Fruit fly (Drosophila melanogaster) whole organism, embryonic: Measurements from ENCODE around the gene CG4115.
A peak's percentile ranks its signal among the peaks of the same experiment; 100 is the strongest.

ENCODE experiments used
- Bteb2 ChIP-seq: fragments of 200-800 bp; sonication (Bioruptor generic); optimal IDR thresholded peaks from 2 replicates; lab custom pipeline; 2016; ENCODE audit warnings: missing biosample characterization, missing genetic modification characterization
- CG10366 ChIP-seq: fragments of 200-800 bp; sonication (Bioruptor generic); IDR thresholded peaks from 2 replicates; pipeline ENCODE4 v1.3.6; 2022; ENCODE audit warnings: missing biosample characterization, missing genetic modification characterization
- CG11085 ChIP-seq: fragments of 200-800 bp; sonication (Bioruptor generic); IDR thresholded peaks from 2 replicates; pipeline ENCODE4 v1.3.6; 2022; ENCODE audit warnings: missing biosample characterization, missing genetic modification characterization
- CG13287 ChIP-seq: fragments of 200-800 bp; sonication (Bioruptor generic); IDR thresholded peaks from 2 replicates; pipeline ENCODE4 v1.3.6; 2022; ENCODE audit warnings: missing biosample characterization, missing genetic modification characterization; ENCODE audit not compliant: partially characterized antibody
- CG13296 ChIP-seq: fragments of 200-800 bp; sonication (Bioruptor generic); optimal IDR thresholded peaks from 3 replicates; lab custom pipeline; 2018; ENCODE audit warnings: missing biosample characterization, mild to moderate bottlenecking, missing genetic modification characterization
- CG17802 ChIP-seq: fragments of 200-800 bp; sonication (Bioruptor generic); optimal IDR thresholded peaks from 2 replicates; lab custom pipeline; 2018; ENCODE audit warnings: missing biosample characterization, mild to moderate bottlenecking, missing genetic modification characterization, moderate library complexity
- CG17829 ChIP-seq: fragments of 200-800 bp; optimal IDR thresholded peaks from 2 replicates; lab custom pipeline; 2019; ENCODE audit warnings: missing biosample characterization, mild to moderate bottlenecking, missing genetic modification characterization, moderate library complexity
- CG18764 ChIP-seq: fragments of 200-800 bp; sonication (Bioruptor generic); optimal IDR thresholded peaks from 3 replicates; lab custom pipeline; 2016; ENCODE audit warnings: missing biosample characterization, missing genetic modification characterization
- CG2875 ChIP-seq: fragments of 200-800 bp; sonication (Bioruptor generic); optimal IDR thresholded peaks from 2 replicates; lab custom pipeline; 2017; ENCODE audit warnings: missing biosample characterization, mild to moderate bottlenecking, missing genetic modification characterization, missing genetic modification reagents
- CG32532 ChIP-seq: fragments of 200-800 bp; sonication (Bioruptor generic); IDR thresholded peaks from 2 replicates; pipeline ENCODE4 v1.3.6; 2022; ENCODE audit warnings: missing biosample characterization, missing genetic modification characterization
- CG33557 ChIP-seq: fragments of 200-800 bp; sonication (Bioruptor generic); optimal IDR thresholded peaks from 2 replicates; lab custom pipeline; 2019; ENCODE audit warnings: missing biosample characterization, mild to moderate bottlenecking, missing genetic modification characterization, moderate library complexity
- CG34422 ChIP-seq: fragments of 200-800 bp; sonication (Bioruptor generic); IDR thresholded peaks from 3 replicates; pipeline ENCODE4 v1.3.6; 2022; ENCODE audit warnings: missing biosample characterization, missing genetic modification characterization
- CG3995 ChIP-seq: fragments of 200-800 bp; sonication (Bioruptor generic); optimal IDR thresholded peaks from 3 replicates; lab custom pipeline; 2016; ENCODE audit warnings: missing biosample characterization, missing genetic modification characterization
- CG42726 ChIP-seq: fragments of 200-800 bp; sonication (Bioruptor generic); IDR thresholded peaks from 2 replicates; pipeline ENCODE4 v1.3.6; 2022; ENCODE audit warnings: missing biosample characterization, missing genetic modification characterization; ENCODE audit not compliant: partially characterized antibody
- CG8290 ChIP-seq, 3 experiments: fragments of 200-800 bp; sonication (Bioruptor generic); optimal IDR thresholded peaks; 2 replicates each; lab custom pipeline; 2016 to 2019; ENCODE audit warnings: missing biosample characterization in 3 of 3, missing genetic modification characterization in 3 of 3, mild to moderate bottlenecking in 2 of 3, moderate library complexity in 1 of 3
- CG8765 ChIP-seq: fragments of 200-800 bp; sonication (Bioruptor generic); IDR thresholded peaks from 2 replicates; pipeline ENCODE4 v1.3.6; 2022; ENCODE audit warnings: missing biosample characterization, missing genetic modification characterization
- CG9797 ChIP-seq: fragments of 200-800 bp; sonication (Bioruptor generic); optimal IDR thresholded peaks from 3 replicates; lab custom pipeline; 2018; ENCODE audit warnings: missing biosample characterization, mild to moderate bottlenecking, missing genetic modification characterization
- CG9876 ChIP-seq: fragments of 200-800 bp; sonication (Bioruptor generic); optimal IDR thresholded peaks from 2 replicates; lab custom pipeline; 2016; ENCODE audit warnings: missing biosample characterization, missing genetic modification characterization
- E2f2 ChIP-seq: fragments of 200-800 bp; sonication (Bioruptor generic); IDR thresholded peaks from 2 replicates; pipeline ENCODE4 v1.3.6; 2022; ENCODE audit warnings: missing biosample characterization, missing genetic modification characterization
- HLH3B ChIP-seq: fragments of 200-800 bp; sonication (Bioruptor generic); IDR thresholded peaks from 2 replicates; pipeline ENCODE4 v1.3.6; 2022; ENCODE audit warnings: missing biosample characterization, missing genetic modification characterization
- Hey ChIP-seq: fragments of 200-800 bp; sonication (Bioruptor generic); optimal IDR thresholded peaks from 3 replicates; lab custom pipeline; 2018; ENCODE audit warnings: missing biosample characterization, mild to moderate bottlenecking, missing genetic modification characterization
- MTF-1 ChIP-seq: fragments of 200-800 bp; sonication (Bioruptor generic); optimal IDR thresholded peaks from 2 replicates; lab custom pipeline; 2018; ENCODE audit warnings: missing biosample characterization, mild to moderate bottlenecking, missing genetic modification characterization, borderline replicate concordance
- NC2β ChIP-seq: fragments of 200-800 bp; sonication (Bioruptor generic); optimal IDR thresholded peaks from 2 replicates; lab custom pipeline; 2016; ENCODE audit warnings: missing biosample characterization, missing genetic modification characterization
- NK7.1 ChIP-seq: fragments of 200-800 bp; sonication (Bioruptor generic); optimal IDR thresholded peaks from 3 replicates; lab custom pipeline; 2016; ENCODE audit warnings: missing biosample characterization, missing genetic modification characterization
- Pdp1 ChIP-seq, 2 experiments: fragments of 200-800 bp; sonication (Bioruptor generic); optimal IDR thresholded peaks; 3 replicates each; lab custom pipeline; 2016; ENCODE audit warnings: missing biosample characterization in 2 of 2, missing genetic modification characterization in 2 of 2, mild to moderate bottlenecking in 1 of 2, moderate library complexity in 1 of 2
- Stat92E ChIP-seq, 3 experiments: fragments of >200 bp in 2 of 3; fragments of 200-800 bp in 1 of 3; sonication (Bioruptor generic) in 1 of 3; optimal IDR thresholded peaks; 2 replicates each; lab custom pipeline; 2017 to 2019; ENCODE audit warnings: missing biosample characterization in 3 of 3, missing genetic modification characterization in 3 of 3, mild to moderate bottlenecking in 1 of 3, moderate library complexity in 1 of 3
- Trl ChIP-seq, 3 experiments: fragments of >200 bp in 2 of 3; fragments of 200-800 bp in 1 of 3; sonication (Bioruptor generic) in 1 of 3; optimal IDR thresholded peaks; 2 replicates in 1 of 3; 3 replicates in 2 of 3; lab custom pipeline; 2016 to 2017; ENCODE audit warnings: missing biosample characterization in 1 of 3, missing genetic modification characterization in 1 of 3
- YL-1 ChIP-seq: fragments of 200-800 bp; sonication (Bioruptor generic); optimal IDR thresholded peaks from 3 replicates; lab custom pipeline; 2017; ENCODE audit warnings: missing biosample characterization, mild to moderate bottlenecking, missing genetic modification characterization
- ab ChIP-seq: fragments of 200-800 bp; sonication (Bioruptor generic); optimal IDR thresholded peaks from 2 replicates; lab custom pipeline; 2016; ENCODE audit warnings: missing biosample characterization, missing genetic modification characterization
- ac ChIP-seq: fragments of 200-800 bp; sonication (Bioruptor generic); optimal IDR thresholded peaks from 3 replicates; lab custom pipeline; 2017; ENCODE audit warnings: missing biosample characterization, mild to moderate bottlenecking, missing genetic modification characterization
- esg ChIP-seq: fragments of 200-800 bp; sonication (Bioruptor generic); conservative IDR thresholded peaks from 2 replicates; pipeline ENCODE4 v1.3.6; 2022; ENCODE audit warnings: missing biosample characterization, missing genetic modification characterization
- exex ChIP-seq: fragments of 200-800 bp; sonication (Bioruptor generic); optimal IDR thresholded peaks from 4 replicates; lab custom pipeline; 2018; ENCODE audit warnings: missing biosample characterization, mild to moderate bottlenecking, missing genetic modification characterization, moderate library complexity
- fd64A ChIP-seq: fragments of 200-800 bp; sonication (Bioruptor generic); optimal IDR thresholded peaks from 3 replicates; lab custom pipeline; 2018; ENCODE audit warnings: missing biosample characterization, mild to moderate bottlenecking, missing genetic modification characterization
- gfzf ChIP-seq: fragments of 200-800 bp; sonication (Bioruptor generic); optimal IDR thresholded peaks from 2 replicates; lab custom pipeline; 2016; ENCODE audit warnings: missing biosample characterization, mild to moderate bottlenecking, missing genetic modification characterization, moderate library complexity
- gt ChIP-seq: fragments of 200-800 bp; sonication (Bioruptor generic); IDR thresholded peaks from 2 replicates; pipeline ENCODE4 v1.3.6; 2022; ENCODE audit warnings: missing biosample characterization, missing genetic modification characterization
- hkb ChIP-seq, 2 experiments: fragments of 200-800 bp in 1 of 2; fragments of >200 bp in 1 of 2; sonication (Bioruptor generic) in 1 of 2; IDR thresholded peaks in 1 of 2; optimal IDR thresholded peaks in 1 of 2; 2 replicates each; pipeline versions ENCODE4 v1.3.6 to Lab custom; 2017 to 2022; ENCODE audit warnings: missing biosample characterization in 1 of 2, missing genetic modification characterization in 1 of 2
- ind ChIP-seq: fragments of 200-800 bp; sonication (Bioruptor generic); optimal IDR thresholded peaks from 3 replicates; lab custom pipeline; 2016; ENCODE audit warnings: missing biosample characterization, missing genetic modification characterization
- klu ChIP-seq: fragments of 200-800 bp; sonication (Bioruptor generic); IDR thresholded peaks from 2 replicates; pipeline ENCODE4 v1.3.6; 2022; ENCODE audit warnings: missing biosample characterization, missing genetic modification characterization
- kni ChIP-seq: fragments of 200-800 bp; sonication (Bioruptor generic); optimal IDR thresholded peaks from 3 replicates; lab custom pipeline; 2017; ENCODE audit warnings: mild to moderate bottlenecking, missing biosample characterization, missing genetic modification reagents, missing genetic modification characterization
- knrl ChIP-seq: fragments of 200-800 bp; sonication (Bioruptor generic); IDR thresholded peaks from 3 replicates; pipeline ENCODE4 v1.3.6; 2022; ENCODE audit warnings: missing biosample characterization, missing genetic modification characterization; ENCODE audit not compliant: partially characterized antibody
- lola ChIP-seq, 3 experiments: fragments of >200 bp in 2 of 3; fragments of 200-800 bp in 1 of 3; sonication (Bioruptor generic) in 1 of 3; optimal IDR thresholded peaks; 2 replicates each; lab custom pipeline; 2017 to 2019; ENCODE audit warnings: missing biosample characterization in 3 of 3, missing genetic modification characterization in 3 of 3, mild to moderate bottlenecking in 1 of 3, moderate library complexity in 1 of 3
- mld ChIP-seq: fragments of 200-800 bp; sonication (Bioruptor generic); IDR thresholded peaks from 3 replicates; pipeline ENCODE4 v1.3.6; 2022; ENCODE audit warnings: missing biosample characterization, missing genetic modification characterization; ENCODE audit not compliant: partially characterized antibody
- otp ChIP-seq: fragments of 200-800 bp; sonication (Bioruptor generic); IDR thresholded peaks from 3 replicates; pipeline ENCODE4, ENCODE4 v1.3.6; 2022; ENCODE audit warnings: missing biosample characterization, missing genetic modification characterization
- sob ChIP-seq: fragments of 200-800 bp; sonication (Bioruptor generic); IDR thresholded peaks from 2 replicates; pipeline ENCODE4 v1.3.6; 2022; ENCODE audit warnings: missing biosample characterization, missing genetic modification characterization
- sug ChIP-seq: fragments of 200-800 bp; optimal IDR thresholded peaks from 2 replicates; lab custom pipeline; 2019; ENCODE audit warnings: missing biosample characterization, mild to moderate bottlenecking, missing genetic modification characterization, moderate library complexity
- trem ChIP-seq: fragments of 200-800 bp; optimal IDR thresholded peaks from 3 replicates; lab custom pipeline; 2019; ENCODE audit warnings: missing biosample characterization, mild to moderate bottlenecking, missing genetic modification characterization, moderate library complexity
- zen2 ChIP-seq: fragments of 200-800 bp; sonication (Bioruptor generic); IDR thresholded peaks from 3 replicates; pipeline ENCODE4 v1.3.6; 2022; ENCODE audit warnings: missing biosample characterization, missing genetic modification characterization; ENCODE audit not compliant: partially characterized antibody
- zf30C ChIP-seq: fragments of 200-800 bp; sonication (Bioruptor generic); optimal IDR thresholded peaks from 3 replicates; lab custom pipeline; 2018; ENCODE audit warnings: missing biosample characterization, mild to moderate bottlenecking, missing genetic modification characterization

Gene CG4115

dm6 chr3R:12350497-12350896 is 9.3 kb upstream of the CG4115 start, which contains the start of gene CG10038 (continued):
- TF ChIP-seq CG8765 (GFP tag; lab: Robert Waterston, UW), result no peak; the same call in 1 of the 2 replicates
- TF ChIP-seq exex (tag; lab: Kevin White, UChicago), result no peak
- peak; percentile 30 for TF ChIP-seq ind (GFP tag; lab: Kevin White, UChicago)
- TF ChIP-seq klu (GFP tag; lab: Robert Waterston, UW), result no peak
- peak; percentile 97 for TF ChIP-seq CG42726 (GFP tag; lab: Robert Waterston, UW)
- no peak for TF ChIP-seq lola (GFP tag; optimal IDR thresholded peaks at IDR 0.05; lab: Kevin White, UChicago)
- TF ChIP-seq zen2 (GFP tag; lab: Robert Waterston, UW), result peak; percentile 79; the same call in 2 of the 3 replicates
- no peak; the same call in 1 of the 2 replicates for TF ChIP-seq CG11085 (GFP tag; lab: Robert Waterston, UW)
- no peak for TF ChIP-seq fd64A (GFP tag; lab: Kevin White, UChicago)
- peak; percentile 22 for TF ChIP-seq CG3995 (GFP tag; lab: Kevin White, UChicago)
- TF ChIP-seq sug (tag; lab: Kevin White, UChicago), result no peak
- no peak for TF ChIP-seq Hey (tag; lab: Kevin White, UChicago)
- peak; percentile 44 for TF ChIP-seq gfzf (GFP tag; lab: Kevin White, UChicago)
- TF ChIP-seq CG17829 (tag; lab: Kevin White, UChicago), result peak; percentile 60
- TF ChIP-seq HLH3B, result no peak
- no peak for TF ChIP-seq gt (GFP tag; lab: Robert Waterston, UW)
- peak; percentile 14 for TF ChIP-seq CG9876 (GFP tag; lab: Kevin White, UChicago)
- no peak for TF ChIP-seq NK7.1 (GFP tag; lab: Kevin White, UChicago)
- no peak for TF ChIP-seq Trl (optimal IDR thresholded peaks at IDR 0.05; lab: Kevin White, UChicago)
- peak; percentile 0 for TF ChIP-seq Trl (GFP tag; optimal IDR thresholded peaks at IDR 0.05; lab: Kevin White, UChicago)
- no peak for TF ChIP-seq kni (GFP tag; lab: Kevin White, UChicago)
- TF ChIP-seq ac (GFP tag; lab: Kevin White, UChicago), result no peak
- no peak for TF ChIP-seq esg (GFP tag; lab: Robert Waterston, UW)
- TF ChIP-seq CG13296 (GFP tag; lab: Kevin White, UChicago), result no peak
- TF ChIP-seq YL-1 (GFP tag; lab: Kevin White, UChicago), result peak; percentile 45
- peak; percentile 56; the same call in 1 of the 2 replicates for TF ChIP-seq sob (GFP tag; lab: Robert Waterston, UW)
- no peak for TF ChIP-seq ab (GFP tag; lab: Kevin White, UChicago)
- no peak for TF ChIP-seq NC2β (GFP tag; lab: Kevin White, UChicago)
- no peak for TF ChIP-seq Bteb2 (GFP tag; lab: Kevin White, UChicago)
- TF ChIP-seq mld (GFP tag; lab: Robert Waterston, UW), result peak; percentile 80; the same call in 2 of the 3 replicates
- peak; percentile 96 for TF ChIP-seq knrl (GFP tag; lab: Robert Waterston, UW)
- peak; percentile 42 for TF ChIP-seq CG8290 (GFP tag; optimal IDR thresholded peaks at IDR 0.05; lab: Kevin White, UChicago)
- TF ChIP-seq CG8290 (tag; optimal IDR thresholded peaks at IDR 0.05; lab: Kevin White, UChicago), result no peak
- peak; percentile 24 for TF ChIP-seq zf30C (GFP tag; lab: Kevin White, UChicago)
- peak; percentile 55 for TF ChIP-seq CG9797 (GFP tag; lab: Kevin White, UChicago)
- peak; percentile 60; the same call in 2 of the 3 replicates for TF ChIP-seq CG34422
- no peak for TF ChIP-seq hkb (optimal IDR thresholded peaks at IDR 0.05; lab: Kevin White, UChicago)
- TF ChIP-seq hkb (GFP tag; IDR thresholded peaks at IDR 0.05; lab: Robert Waterston, UW), result no peak
- TF ChIP-seq CG13287, result peak; percentile 97
- TF ChIP-seq CG18764, result peak; percentile 13
- no peak for TF ChIP-seq CG33557 (GFP tag; lab: Kevin White, UChicago)
- no peak for TF ChIP-seq Stat92E (GFP tag; optimal IDR thresholded peaks at IDR 0.05; lab: Kevin White, UChicago)
- TF ChIP-seq MTF-1 (GFP tag; lab: Kevin White, UChicago), result no peak
- TF ChIP-seq trem (tag; lab: Kevin White, UChicago), result peak; percentile 55
- TF ChIP-seq CG2875, result peak; percentile 20
- TF ChIP-seq CG10366, result no peak
- no peak for TF ChIP-seq CG17802
- TF ChIP-seq otp (GFP tag; lab: Robert Waterston, UW), result no peak
- peak; percentile 71 for TF ChIP-seq E2f2 (GFP tag; lab: Robert Waterston, UW)
- TF ChIP-seq Pdp1 (GFP tag; optimal IDR thresholded peaks at IDR 0.05; lab: Kevin White, UChicago), result peak in 1 of 2 experiments; percentile 15
- peak; percentile 66 for TF ChIP-seq CG32532 (GFP tag; lab: Robert Waterston, UW)
